Worm (Caenorhabditis elegans) whole organism, L2 larva: ENCODE results near the gene H24K24.2.

ENCODE experiments used
- alr-1 ChIP-seq: fragments of 150-350 bp; optimal IDR thresholded peaks from 2 replicates; lab custom pipeline; 2014; ENCODE audit warnings: missing biosample characterization, missing genetic modification characterization
- ama-1 ChIP-seq: fragments of 150-350 bp; optimal IDR thresholded peaks from 2 replicates; lab custom pipeline; 2018; ENCODE audit warnings: inconsistent platforms
- elt-3 ChIP-seq: sonication (generic microtip); optimal IDR thresholded peaks from 2 replicates; lab custom pipeline; 2017; ENCODE audit warnings: missing biosample characterization, missing genetic modification characterization
- gmeb-1 ChIP-seq: fragments of 150-350 bp; optimal IDR thresholded peaks from 2 replicates; lab custom pipeline; 2014; ENCODE audit warnings: missing biosample characterization, missing genetic modification characterization
- lin-13 ChIP-seq: fragments of 150-350 bp; optimal IDR thresholded peaks from 2 replicates; lab custom pipeline; 2014; ENCODE audit warnings: missing biosample characterization, missing genetic modification reagents, missing genetic modification characterization
- lsy-2 ChIP-seq, 2 experiments: fragments of 150-350 bp in 1 of 2; sonication (generic microtip) in 1 of 2; optimal IDR thresholded peaks; 2 replicates each; lab custom pipeline; 2014 to 2017; ENCODE audit warnings: missing biosample characterization in 2 of 2, missing genetic modification characterization in 2 of 2
- nhr-10 ChIP-seq: sonication (generic microtip); optimal IDR thresholded peaks from 2 replicates; lab custom pipeline; 2017; ENCODE audit warnings: missing biosample characterization, missing genetic modification characterization
- nhr-11 ChIP-seq: fragments of 150-350 bp; optimal IDR thresholded peaks from 2 replicates; lab custom pipeline; 2014; ENCODE audit warnings: missing biosample characterization, missing genetic modification characterization
- nhr-23 ChIP-seq: fragments of 150-350 bp; optimal IDR thresholded peaks from 2 replicates; lab custom pipeline; 2014; ENCODE audit warnings: missing biosample characterization, missing genetic modification reagents, missing genetic modification characterization
- nhr-6 ChIP-seq: fragments of 150-350 bp; optimal IDR thresholded peaks from 2 replicates; lab custom pipeline; 2014; ENCODE audit warnings: missing biosample characterization, missing genetic modification characterization
- skn-1 ChIP-seq: sonication (generic microtip); optimal IDR thresholded peaks from 2 replicates; lab custom pipeline; 2017; ENCODE audit warnings: missing biosample characterization, missing genetic modification characterization
- snpc-4 ChIP-seq: fragments of 150-350 bp; optimal IDR thresholded peaks from 2 replicates; lab custom pipeline; 2014; ENCODE audit warnings: missing biosample characterization, missing genetic modification characterization
- zag-1 ChIP-seq: fragments of 150-350 bp; optimal IDR thresholded peaks from 2 replicates; lab custom pipeline; 2014; ENCODE audit warnings: missing biosample characterization, missing genetic modification characterization
- ztf-4 ChIP-seq: fragments of 150-350 bp; optimal IDR thresholded peaks from 2 replicates; lab custom pipeline; 2014; ENCODE audit warnings: missing biosample characterization, missing genetic modification characterization

DNA sequence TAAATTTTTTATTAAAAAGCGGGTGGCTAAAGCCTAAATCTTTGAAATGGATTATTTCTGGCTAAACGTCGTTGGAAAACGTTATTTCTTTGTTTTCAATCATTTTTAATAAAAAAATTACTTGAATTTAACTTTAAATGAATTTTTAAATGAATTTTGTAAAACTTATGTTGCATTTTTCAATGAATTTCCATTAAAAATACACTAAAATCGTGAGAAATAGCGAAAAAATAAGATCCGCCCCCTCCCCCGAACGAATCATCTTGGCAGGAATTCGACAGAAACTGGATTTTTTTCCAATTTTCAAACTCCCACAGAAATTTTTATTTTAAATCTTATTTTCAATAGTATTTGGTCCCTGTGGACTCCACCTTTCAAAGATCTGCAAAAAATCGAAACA, 38.4 kb upstream of the H24K24.2 start, which contains the start of gene srg-53:
- TF ChIP-seq gmeb-1 (tag; lab: Kevin White, UChicago), result no peak
- no peak for TF ChIP-seq snpc-4 (tag; lab: Kevin White, UChicago)
- no peak for TF ChIP-seq ztf-4
- TF ChIP-seq lsy-2 (tag; optimal IDR thresholded peaks at IDR 0.05; lab: Kevin White, UChicago), result no peak
- no peak for TF ChIP-seq nhr-11 (tag; lab: Kevin White, UChicago)
- no peak for TF ChIP-seq ama-1 (lab: Kevin White, UChicago)
- TF ChIP-seq nhr-6 (tag; lab: Kevin White, UChicago), result no peak
- TF ChIP-seq nhr-10 (tag; lab: Kevin White, UChicago), result no peak
- TF ChIP-seq alr-1 (tag; lab: Kevin White, UChicago), result no peak
- no peak for TF ChIP-seq lin-13 (GFP tag; lab: Kevin White, UChicago)
- TF ChIP-seq zag-1 (tag; lab: Kevin White, UChicago), result no peak
- no peak for TF ChIP-seq nhr-23 (tag; lab: Kevin White, UChicago)
- no peak for TF ChIP-seq elt-3 (tag; lab: Kevin White, UChicago)
- TF ChIP-seq skn-1 (tag; lab: Kevin White, UChicago), result no peak
